Worm (Caenorhabditis elegans): ENCODE measurements around the gene hlh-14.

ce11 chrII:5734883-5735282 is 3.8 kb downstream of the hlh-14 start:
- TF ChIP-seq W03F9.2 (tag; optimal IDR thresholded peaks at IDR 0.05) (no peak), him-1 (tag; optimal IDR thresholded peaks at IDR 0.05) (no peak)
